Fruit fly (Drosophila melanogaster): ENCODE data around the gene lobo.

DNA sequence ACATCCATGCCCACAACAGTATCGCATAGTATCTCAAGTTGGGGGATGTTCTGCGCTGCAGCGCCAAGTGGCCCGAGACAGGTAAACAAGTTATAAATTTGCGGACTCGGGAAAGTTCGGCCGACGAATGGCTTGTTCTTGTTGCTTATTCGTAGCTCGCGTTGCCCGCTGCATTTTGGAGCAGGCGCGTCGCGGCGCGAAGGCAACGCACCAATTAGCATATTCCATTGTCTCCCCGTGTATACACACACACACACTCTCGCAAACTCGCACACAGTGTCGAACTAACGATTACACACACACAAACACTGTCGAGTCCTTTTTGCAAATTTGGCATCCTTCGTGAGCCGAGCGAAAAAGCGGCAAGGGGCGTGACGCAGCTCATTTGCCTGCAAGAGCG is 4.6 kb downstream of the lobo start:
- TF ChIP-seq tj (GFP tag; optimal IDR thresholded peaks at IDR 0.05) (no peak), Hr96 (GFP tag; optimal IDR thresholded peaks at IDR 0.05) (no peak), cnc (optimal IDR thresholded peaks at IDR 0.05) (no peak), cic (GFP tag; optimal IDR thresholded peaks at IDR 0.05) (no peak), CG1620 (GFP tag; optimal IDR thresholded peaks at IDR 0.05) (no peak), CG11617 (GFP tag; optimal IDR thresholded peaks at IDR 0.05) (no peak), Crg-1 (GFP tag; optimal IDR thresholded peaks at IDR 0.05) (no peak), toe (GFP tag; optimal IDR thresholded peaks at IDR 0.05) (no peak), bab1 (GFP tag; optimal IDR thresholded peaks at IDR 0.05) (no peak), ovo (GFP tag; optimal IDR thresholded peaks at IDR 0.05) (no peak), kay (GFP tag; ENCODE audit: borderline replicate concordance) (no peak), CG7101 (tag; optimal IDR thresholded peaks at IDR 0.05) (no peak)

Measured in whole organism, adult.